Fruit fly (Drosophila melanogaster) whole organism, embryonic: ENCODE data around the gene CG15927.

Experiments used
- ATbp ChIP-seq: fragments of 200-800 bp; sonication (Bioruptor generic); optimal IDR thresholded peaks from 2 replicates; lab custom pipeline; 2017; ENCODE audit warnings: missing biosample characterization, mild to moderate bottlenecking, missing genetic modification characterization, missing genetic modification reagents
- Atf6 ChIP-seq: fragments of 200-800 bp; sonication (Bioruptor generic); IDR thresholded peaks from 2 replicates; pipeline ENCODE4 v1.3.6; 2022; ENCODE audit warnings: missing biosample characterization, missing genetic modification characterization
- Bteb2 ChIP-seq: fragments of 200-800 bp; sonication (Bioruptor generic); optimal IDR thresholded peaks from 2 replicates; lab custom pipeline; 2016; ENCODE audit warnings: missing biosample characterization, missing genetic modification characterization
- CG11093 ChIP-seq: fragments of 200-800 bp; sonication (Bioruptor generic); IDR thresholded peaks from 3 replicates; pipeline ENCODE4 v1.3.6; 2022; ENCODE audit warnings: missing biosample characterization, missing genetic modification characterization
- CG11696 ChIP-seq: fragments of 200-800 bp; sonication (Bioruptor generic); IDR thresholded peaks from 2 replicates; pipeline ENCODE4 v1.3.6; 2022; ENCODE audit warnings: missing biosample characterization, missing genetic modification characterization
- CG17568 ChIP-seq: fragments of 200-800 bp; sonication (Bioruptor generic); optimal IDR thresholded peaks from 2 replicates; lab custom pipeline; 2018; ENCODE audit warnings: missing biosample characterization, mild to moderate bottlenecking, missing genetic modification characterization, moderate library complexity
- CG1832 ChIP-seq: fragments of 200-800 bp; sonication (Bioruptor generic); optimal IDR thresholded peaks from 2 replicates; lab custom pipeline; 2017; ENCODE audit warnings: missing biosample characterization, mild to moderate bottlenecking, missing genetic modification characterization, inconsistent platforms
- CG18599 ChIP-seq: fragments of 200-800 bp; sonication (Bioruptor generic); optimal IDR thresholded peaks from 3 replicates; lab custom pipeline; 2017; ENCODE audit warnings: missing biosample characterization, missing genetic modification characterization, mild to moderate bottlenecking, moderate library complexity, missing genetic modification reagents
- CG18619 ChIP-seq: fragments of 200-800 bp; sonication (Bioruptor generic); optimal IDR thresholded peaks from 3 replicates; lab custom pipeline; 2017; ENCODE audit warnings: missing biosample characterization, mild to moderate bottlenecking, missing genetic modification characterization
- CG2678 ChIP-seq: fragments of 200-800 bp; sonication (Bioruptor generic); optimal IDR thresholded peaks from 3 replicates; lab custom pipeline; 2019; ENCODE audit warnings: missing biosample characterization, mild to moderate bottlenecking, missing genetic modification characterization, moderate library complexity
- CG3163 ChIP-seq: fragments of 200-800 bp; sonication (Bioruptor generic); optimal IDR thresholded peaks from 3 replicates; lab custom pipeline; 2016; ENCODE audit warnings: missing biosample characterization, missing genetic modification characterization
- CG3995 ChIP-seq: fragments of 200-800 bp; sonication (Bioruptor generic); optimal IDR thresholded peaks from 3 replicates; lab custom pipeline; 2016; ENCODE audit warnings: missing biosample characterization, missing genetic modification characterization
- CG42726 ChIP-seq: fragments of 200-800 bp; sonication (Bioruptor generic); IDR thresholded peaks from 2 replicates; pipeline ENCODE4 v1.3.6; 2022; ENCODE audit warnings: missing biosample characterization, missing genetic modification characterization; ENCODE audit not compliant: partially characterized antibody
- CG7357 ChIP-seq: fragments of 200-800 bp; sonication (Bioruptor generic); IDR thresholded peaks from 3 replicates; pipeline ENCODE4 v1.3.6; 2022; ENCODE audit warnings: missing biosample characterization, missing genetic modification characterization
- CG7556 ChIP-seq: fragments of 200-800 bp; sonication (Bioruptor generic); optimal IDR thresholded peaks from 2 replicates; lab custom pipeline; 2017; ENCODE audit warnings: missing biosample characterization, mild to moderate bottlenecking, missing genetic modification characterization
- CG8290 ChIP-seq, 3 experiments: fragments of 200-800 bp; sonication (Bioruptor generic); optimal IDR thresholded peaks; 2 replicates each; lab custom pipeline; 2016 to 2019; ENCODE audit warnings: missing biosample characterization in 3 of 3, missing genetic modification characterization in 3 of 3, mild to moderate bottlenecking in 2 of 3, moderate library complexity in 1 of 3
- CG9215 ChIP-seq: fragments of 200-800 bp; sonication (Bioruptor generic); IDR thresholded peaks from 2 replicates; pipeline ENCODE4 v1.3.6; 2022; ENCODE audit warnings: missing biosample characterization, missing genetic modification characterization
- CG9876 ChIP-seq: fragments of 200-800 bp; sonication (Bioruptor generic); optimal IDR thresholded peaks from 2 replicates; lab custom pipeline; 2016; ENCODE audit warnings: missing biosample characterization, missing genetic modification characterization
- CkIIα-i1 ChIP-seq: fragments of 200-800 bp; sonication (Bioruptor generic); IDR thresholded peaks from 2 replicates; pipeline ENCODE4 v1.3.6; 2022; ENCODE audit warnings: missing biosample characterization, missing genetic modification characterization
- H2.0 ChIP-seq: fragments of 200-800 bp; sonication (Bioruptor generic); IDR thresholded peaks from 2 replicates; pipeline ENCODE4 v1.3.6; 2022; ENCODE audit warnings: missing biosample characterization, missing genetic modification characterization
- HLH3B ChIP-seq: fragments of 200-800 bp; sonication (Bioruptor generic); IDR thresholded peaks from 2 replicates; pipeline ENCODE4 v1.3.6; 2022; ENCODE audit warnings: missing biosample characterization, missing genetic modification characterization
- HLH4C ChIP-seq: fragments of 200-800 bp; sonication (Bioruptor generic); IDR thresholded peaks from 3 replicates; pipeline ENCODE4 v1.3.6; 2022; ENCODE audit warnings: missing biosample characterization, missing genetic modification characterization; ENCODE audit not compliant: partially characterized antibody
- Hey ChIP-seq: fragments of 200-800 bp; sonication (Bioruptor generic); optimal IDR thresholded peaks from 3 replicates; lab custom pipeline; 2018; ENCODE audit warnings: missing biosample characterization, mild to moderate bottlenecking, missing genetic modification characterization
- Hmr ChIP-seq: fragments of 200-800 bp; sonication (Bioruptor generic); optimal IDR thresholded peaks from 3 replicates; lab custom pipeline; 2017; ENCODE audit warnings: mild to moderate bottlenecking, missing biosample characterization, missing genetic modification reagents, missing genetic modification characterization
- Hsf ChIP-seq: fragments of 200-800 bp; sonication (Bioruptor generic); optimal IDR thresholded peaks from 3 replicates; lab custom pipeline; 2016; ENCODE audit warnings: missing biosample characterization, missing genetic modification characterization
- NC2β ChIP-seq: fragments of 200-800 bp; sonication (Bioruptor generic); optimal IDR thresholded peaks from 2 replicates; lab custom pipeline; 2016; ENCODE audit warnings: missing biosample characterization, missing genetic modification characterization
- Optix ChIP-seq: fragments of 200-800 bp; sonication (Bioruptor generic); IDR thresholded peaks from 3 replicates; pipeline ENCODE4 v1.3.6; 2022; ENCODE audit warnings: missing biosample characterization, missing genetic modification characterization
- Side ChIP-seq: fragments of 200-800 bp; sonication (Bioruptor generic); optimal IDR thresholded peaks from 2 replicates; lab custom pipeline; 2016; ENCODE audit warnings: missing biosample characterization, missing genetic modification characterization
- Sry-δ ChIP-seq: fragments of 200-800 bp; sonication (Bioruptor generic); optimal IDR thresholded peaks from 2 replicates; lab custom pipeline; 2016; ENCODE audit warnings: missing biosample characterization, missing genetic modification characterization
- Usf ChIP-seq: fragments of 200-800 bp; sonication (Bioruptor generic); optimal IDR thresholded peaks from 2 replicates; lab custom pipeline; 2017; ENCODE audit warnings: missing genotype, missing biosample characterization, missing genetic modification characterization
- YL-1 ChIP-seq: fragments of 200-800 bp; sonication (Bioruptor generic); optimal IDR thresholded peaks from 3 replicates; lab custom pipeline; 2017; ENCODE audit warnings: missing biosample characterization, mild to moderate bottlenecking, missing genetic modification characterization
- al ChIP-seq: fragments of 200-800 bp; sonication (Bioruptor generic); IDR thresholded peaks from 2 replicates; pipeline ENCODE4 v1.3.6; 2022; ENCODE audit warnings: missing biosample characterization, missing genetic modification characterization
- br ChIP-seq: fragments of >200 bp; optimal IDR thresholded peaks from 2 replicates; lab custom pipeline; 2017
- btn ChIP-seq: fragments of 200-800 bp; sonication (Bioruptor generic); optimal IDR thresholded peaks from 2 replicates; lab custom pipeline; 2016; ENCODE audit warnings: missing biosample characterization, missing genetic modification characterization
- caup ChIP-seq: fragments of 200-800 bp; sonication (Bioruptor generic); optimal IDR thresholded peaks from 3 replicates; lab custom pipeline; 2017; ENCODE audit warnings: missing biosample characterization, mild to moderate bottlenecking, missing genetic modification characterization, moderate library complexity; ENCODE audit not compliant: severe bottlenecking
- ewg ChIP-seq: fragments of 200-800 bp; sonication (Bioruptor generic); optimal IDR thresholded peaks from 3 replicates; lab custom pipeline; 2017; ENCODE audit warnings: mild to moderate bottlenecking, missing biosample characterization, missing genetic modification reagents, missing genetic modification characterization
- fd64A ChIP-seq: fragments of 200-800 bp; sonication (Bioruptor generic); optimal IDR thresholded peaks from 3 replicates; lab custom pipeline; 2018; ENCODE audit warnings: missing biosample characterization, mild to moderate bottlenecking, missing genetic modification characterization
- gsb ChIP-seq: fragments of 200-800 bp; sonication (Bioruptor generic); IDR thresholded peaks from 2 replicates; pipeline ENCODE4 v1.3.6; 2022; ENCODE audit warnings: missing biosample characterization, missing genetic modification characterization
- jing ChIP-seq: fragments of 200-800 bp; sonication (Bioruptor generic); optimal IDR thresholded peaks from 2 replicates; lab custom pipeline; 2018; ENCODE audit warnings: missing biosample characterization, mild to moderate bottlenecking, missing genetic modification characterization
- jumu ChIP-seq: fragments of 200-800 bp; sonication (Bioruptor generic); optimal IDR thresholded peaks from 3 replicates; lab custom pipeline; 2016; ENCODE audit warnings: missing biosample characterization, missing genetic modification characterization
- lab ChIP-seq: fragments of 200-800 bp; sonication (Bioruptor generic); optimal IDR thresholded peaks from 3 replicates; lab custom pipeline; 2017; ENCODE audit warnings: missing biosample characterization, missing genetic modification characterization, mild to moderate bottlenecking, moderate library complexity, missing genetic modification reagents
- mld ChIP-seq: fragments of 200-800 bp; sonication (Bioruptor generic); IDR thresholded peaks from 3 replicates; pipeline ENCODE4 v1.3.6; 2022; ENCODE audit warnings: missing biosample characterization, missing genetic modification characterization; ENCODE audit not compliant: partially characterized antibody
- otp ChIP-seq: fragments of 200-800 bp; sonication (Bioruptor generic); IDR thresholded peaks from 3 replicates; pipeline ENCODE4, ENCODE4 v1.3.6; 2022; ENCODE audit warnings: missing biosample characterization, missing genetic modification characterization
- pros ChIP-seq: fragments of 200-800 bp; sonication (Bioruptor generic); optimal IDR thresholded peaks from 3 replicates; lab custom pipeline; 2019; ENCODE audit warnings: missing biosample characterization, mild to moderate bottlenecking, missing genetic modification characterization, moderate library complexity
- slbo ChIP-seq: fragments of 200-800 bp; sonication (Bioruptor generic); IDR thresholded peaks from 2 replicates; pipeline ENCODE4 v1.3.6; 2022; ENCODE audit warnings: missing biosample characterization, missing genetic modification characterization
- slp2 ChIP-seq: fragments of 200-800 bp; sonication (Bioruptor generic); optimal IDR thresholded peaks from 2 replicates; lab custom pipeline; 2016; ENCODE audit warnings: missing biosample characterization, missing genetic modification characterization
- so ChIP-seq: fragments of 200-800 bp; sonication (Bioruptor generic); IDR thresholded peaks from 3 replicates; pipeline ENCODE4 v1.3.6; 2022; ENCODE audit warnings: missing biosample characterization, missing genetic modification characterization
- sqz ChIP-seq: fragments of 200-800 bp; sonication (Bioruptor generic); optimal IDR thresholded peaks from 3 replicates; lab custom pipeline; 2018; ENCODE audit warnings: missing biosample characterization, mild to moderate bottlenecking, missing genetic modification characterization
- vfl ChIP-seq: fragments of 200-800 bp; sonication (Bioruptor generic); optimal IDR thresholded peaks from 2 replicates; lab custom pipeline; 2016; ENCODE audit warnings: missing biosample characterization, missing genetic modification characterization
- wek ChIP-seq: fragments of 200-800 bp; sonication (Bioruptor generic); optimal IDR thresholded peaks from 3 replicates; lab custom pipeline; 2018; ENCODE audit warnings: missing biosample characterization, mild to moderate bottlenecking, missing genetic modification characterization, moderate library complexity
- z ChIP-seq: fragments of 200-800 bp; sonication (Bioruptor generic); IDR thresholded peaks from 3 replicates; pipeline ENCODE4 v1.3.6; 2022; ENCODE audit warnings: missing biosample characterization, missing genetic modification characterization
- zfh1 ChIP-seq: fragments of 200-800 bp; sonication (Bioruptor generic); IDR thresholded peaks from 3 replicates; pipeline ENCODE4 v1.3.6; 2022; ENCODE audit warnings: missing biosample characterization, missing genetic modification characterization

The CG15927 gene

dm6 chrX:12480282-12480681 is 25.8 kb downstream of the CG15927 start (continued):
- TF ChIP-seq Hmr (GFP tag; lab: Kevin White, UChicago) (peak; percentile 53), slbo (no peak), caup (GFP tag; lab: Kevin White, UChicago) (no peak), CG1832 (GFP tag; lab: Kevin White, UChicago) (no peak), z (GFP tag; lab: Robert Waterston, UW) (no peak), jumu (no peak), CG42726 (no peak), Bteb2 (GFP tag; lab: Kevin White, UChicago) (no peak), jing (GFP tag; lab: Kevin White, UChicago) (no peak), pros (no peak), Hsf (GFP tag; lab: Kevin White, UChicago) (no peak), Hey (tag; lab: Kevin White, UChicago) (no peak), CG18619 (GFP tag; lab: Kevin White, UChicago) (peak; percentile 5), slp2 (GFP tag; lab: Kevin White, UChicago) (no peak), H2.0 (GFP tag; lab: Robert Waterston, UW) (no peak), ewg (GFP tag; lab: Kevin White, UChicago) (peak; percentile 80), zfh1 (GFP tag; lab: Robert Waterston, UW) (no peak), vfl (GFP tag; lab: Kevin White, UChicago) (no peak), CG17568 (GFP tag; lab: Kevin White, UChicago) (no peak), CG7357 (GFP tag; lab: Robert Waterston, UW) (no peak), Usf (no peak), CG2678 (peak; percentile 64), CG3995 (GFP tag; lab: Kevin White, UChicago) (no peak), sqz (GFP tag; lab: Kevin White, UChicago) (no peak), CG11696 (no peak), so (GFP tag; lab: Robert Waterston, UW) (0 out of 3 replicates have a peak, but pooled peaks have one; percentile 32), Sry-δ (GFP tag; lab: Kevin White, UChicago) (no peak), lab (GFP tag; lab: Kevin White, UChicago) (peak; percentile 20), btn (GFP tag; lab: Kevin White, UChicago) (no peak), Optix (no peak), mld (GFP tag; lab: Robert Waterston, UW) (no peak), CG18599 (GFP tag; lab: Kevin White, UChicago) (peak; percentile 34), HLH4C (no peak), NC2β (GFP tag; lab: Kevin White, UChicago) (no peak), CG9876 (GFP tag; lab: Kevin White, UChicago) (no peak), ATbp (GFP tag; lab: Kevin White, UChicago) (peak; percentile 9), YL-1 (no peak), otp (GFP tag; lab: Robert Waterston, UW) (no peak), CkIIα-i1 (GFP tag; lab: Robert Waterston, UW) (no peak), al (no peak), CG11093 (no peak), br (lab: Kevin White, UChicago) (no peak), fd64A (GFP tag; lab: Kevin White, UChicago) (no peak), wek (GFP tag; lab: Kevin White, UChicago) (no peak), CG9215 (GFP tag; lab: Robert Waterston, UW) (no peak), CG3163 (no peak), gsb (no peak), Atf6 (GFP tag; lab: Robert Waterston, UW) (no peak), Side (no peak), CG7556 (peak; percentile 52), CG8290 (GFP tag; optimal IDR thresholded peaks at IDR 0.05; lab: Kevin White, UChicago) (no peak), CG8290 (tag; optimal IDR thresholded peaks at IDR 0.05; lab: Kevin White, UChicago) (peak in 1 of 2 experiments; percentile 14), HLH3B (GFP tag; lab: Robert Waterston, UW) (no peak)
